Fruit fly (Drosophila melanogaster) whole organism, embryonic: ENCODE results near the gene dpr3.

Source experiments
- B-H1 ChIP-seq: fragments of 200-800 bp; sonication (Bioruptor generic); IDR thresholded peaks from 3 replicates; pipeline ENCODE4 v1.3.6; 2022; ENCODE audit warnings: missing biosample characterization, missing genetic modification characterization
- CG12942 ChIP-seq: fragments of 200-800 bp; sonication (Bioruptor generic); optimal IDR thresholded peaks from 3 replicates; lab custom pipeline; 2016; ENCODE audit warnings: missing biosample characterization, missing genetic modification characterization
- CG15073 ChIP-seq: fragments of 200-800 bp; sonication (Bioruptor generic); optimal IDR thresholded peaks from 2 replicates; lab custom pipeline; 2016; ENCODE audit warnings: missing biosample characterization, missing genetic modification characterization
- CG17612 ChIP-seq: fragments of 200-800 bp; sonication (Bioruptor generic); IDR thresholded peaks from 2 replicates; pipeline ENCODE4 v1.3.6; 2022; ENCODE audit warnings: missing biosample characterization, missing genetic modification characterization
- CG7357 ChIP-seq: fragments of 200-800 bp; sonication (Bioruptor generic); IDR thresholded peaks from 3 replicates; pipeline ENCODE4 v1.3.6; 2022; ENCODE audit warnings: missing biosample characterization, missing genetic modification characterization
- CG9727 ChIP-seq: fragments of 200-800 bp; sonication (Bioruptor generic); optimal IDR thresholded peaks from 3 replicates; lab custom pipeline; 2017; ENCODE audit warnings: missing biosample characterization, mild to moderate bottlenecking, missing genetic modification characterization
- Dbx ChIP-seq: fragments of 200-800 bp; sonication (Bioruptor generic); IDR thresholded peaks from 3 replicates; pipeline ENCODE4 v1.3.6; 2022; ENCODE audit warnings: missing biosample characterization, missing genetic modification characterization
- Hsf ChIP-seq: fragments of 200-800 bp; sonication (Bioruptor generic); optimal IDR thresholded peaks from 3 replicates; lab custom pipeline; 2016; ENCODE audit warnings: missing biosample characterization, missing genetic modification characterization
- Oaz ChIP-seq: fragments of 200-800 bp; sonication (Bioruptor generic); IDR thresholded peaks from 2 replicates; pipeline ENCODE4 v1.3.6; 2022; ENCODE audit warnings: missing biosample characterization, missing genetic modification characterization
- Sox102F ChIP-seq: fragments of 200-800 bp; sonication (Bioruptor generic); optimal IDR thresholded peaks from 2 replicates; lab custom pipeline; 2018; ENCODE audit warnings: missing biosample characterization, mild to moderate bottlenecking, missing genetic modification characterization, moderate library complexity
- gcm2 ChIP-seq: fragments of 200-800 bp; sonication (Bioruptor generic); optimal IDR thresholded peaks from 2 replicates; lab custom pipeline; 2016; ENCODE audit warnings: missing biosample characterization, missing genetic modification characterization
- stc ChIP-seq: fragments of 200-800 bp; sonication (Bioruptor generic); IDR thresholded peaks from 2 replicates; pipeline ENCODE4 v1.3.6; 2022; ENCODE audit warnings: missing biosample characterization, missing genetic modification characterization
- trem ChIP-seq: fragments of 200-800 bp; optimal IDR thresholded peaks from 3 replicates; lab custom pipeline; 2019; ENCODE audit warnings: missing biosample characterization, mild to moderate bottlenecking, missing genetic modification characterization, moderate library complexity
- trh ChIP-seq: fragments of 200-800 bp; sonication (Bioruptor generic); optimal IDR thresholded peaks from 2 replicates; lab custom pipeline; 2016; ENCODE audit warnings: missing biosample characterization, missing genetic modification characterization

- no peak for TF ChIP-seq CG17612
- TF ChIP-seq CG7357 (GFP tag; lab: Robert Waterston, UW), result no peak
- no peak for TF ChIP-seq Sox102F (GFP tag; lab: Kevin White, UChicago)
- no peak for TF ChIP-seq Dbx (GFP tag; lab: Robert Waterston, UW)
- no peak for TF ChIP-seq trh (GFP tag; lab: Kevin White, UChicago)
- TF ChIP-seq gcm2, result no peak
- TF ChIP-seq CG12942 (GFP tag; lab: Kevin White, UChicago), result no peak
- no peak for TF ChIP-seq CG9727
- no peak for TF ChIP-seq stc (GFP tag; lab: Robert Waterston, UW)
- TF ChIP-seq B-H1 (GFP tag; lab: Robert Waterston, UW), result no peak
- TF ChIP-seq Oaz (GFP tag; lab: Robert Waterston, UW), result no peak
- no peak for TF ChIP-seq Hsf (GFP tag; lab: Kevin White, UChicago)
- no peak for TF ChIP-seq trem (tag; lab: Kevin White, UChicago)
- TF ChIP-seq CG15073 (GFP tag; lab: Kevin White, UChicago), result no peak
Measured at dm6 chr2L:2155453-2155852, 45.8 kb upstream of the dpr3 start, which contains the start of gene CG15382.
